Worm (Caenorhabditis elegans): ENCODE results near the gene Y25C1A.6.
A peak's percentile ranks its signal among the peaks of the same experiment; 100 is the strongest.
"Not testable (repeated sequence)": the region's sequence is repeated elsewhere in the genome, so short reads cannot be mapped to it uniquely, and the experiment has no call there.

Gene Y25C1A.6

ce11 chrII:3023381-3023935, 37.4 kb upstream of the Y25C1A.6 start, which contains the start of gene clec-2:
TSS of gene clec-2 (minus strand) at chrII:3023431.
- TF ChIP-seq ceh-16 (tag; optimal IDR thresholded peaks at IDR 0.05) (no peak), pha-4 (tag; optimal IDR thresholded peaks at IDR 0.05) (no peak), nhr-43 (tag; optimal IDR thresholded peaks at IDR 0.05; ENCODE audit: poor library complexity, severe bottlenecking) (no peak)

ce11 chrII:3024655-3025054, 36.2 kb upstream of the Y25C1A.6 start:
- TF ChIP-seq elt-3 (tag; optimal IDR thresholded peaks at IDR 0.05) (no peak), jun-1 (tag; optimal IDR thresholded peaks at IDR 0.05) (no peak), mdl-1 (tag; optimal IDR thresholded peaks at IDR 0.05) (no peak)

ce11 chrII:3028264-3028663, 32.6 kb upstream of the Y25C1A.6 start:
- peak; percentile 43 for TF ChIP-seq nhr-25 (tag; optimal IDR thresholded peaks at IDR 0.05)
- TF ChIP-seq nhr-11 (tag; optimal IDR thresholded peaks at IDR 0.05), result no peak

ce11 chrII:3030416-3030815, 30.5 kb upstream of the Y25C1A.6 start:
- TF ChIP-seq mdl-1 (tag; optimal IDR thresholded peaks at IDR 0.05) (no peak), tbx-2 (tag; optimal IDR thresholded peaks at IDR 0.05) (no peak), skn-1 (tag; optimal IDR thresholded peaks at IDR 0.05) (no peak), nhr-11 (tag; optimal IDR thresholded peaks at IDR 0.05) (no peak), eor-1 (tag; optimal IDR thresholded peaks at IDR 0.05) (no peak), egl-27 (tag; optimal IDR thresholded peaks at IDR 0.05) (no peak)

- TF ChIP-seq R02D3.7, zag-1, nhr-67 (tag; optimal IDR thresholded peaks at IDR 0.05): not testable (repeated sequence)
Measured at ce11 chrII:3032480-3032879, 28.4 kb upstream of the Y25C1A.6 start, which contains the start of gene B0454.6. TSS of gene B0454.6 (plus strand) at chrII:3032780.

ce11 chrII:3034914-3035313, 26.0 kb upstream of the Y25C1A.6 start:
- no peak for TF ChIP-seq egl-5 (tag; optimal IDR thresholded peaks at IDR 0.05)
- no peak for TF ChIP-seq sea-2 (GFP tag; optimal IDR thresholded peaks at IDR 0.05)
- TF ChIP-seq elt-2 (tag; optimal IDR thresholded peaks at IDR 0.05), result no peak
- TF ChIP-seq jun-1 (tag; optimal IDR thresholded peaks at IDR 0.05), result no peak
- TF ChIP-seq ZK546.5 (tag; optimal IDR thresholded peaks at IDR 0.05), result no peak
- TF ChIP-seq nhr-77 (tag; optimal IDR thresholded peaks at IDR 0.05), result no peak
- TF ChIP-seq ztf-4 (tag; optimal IDR thresholded peaks at IDR 0.05), result no peak
- TF ChIP-seq tbx-2 (tag; optimal IDR thresholded peaks at IDR 0.05), result no peak
- TF ChIP-seq mdl-1 (tag; optimal IDR thresholded peaks at IDR 0.05), result no peak
- no peak for TF ChIP-seq nhr-43 (tag; optimal IDR thresholded peaks at IDR 0.05; ENCODE audit: poor library complexity, severe bottlenecking)

- TF ChIP-seq R02D3.7 (tag; optimal IDR thresholded peaks at IDR 0.05) (no peak), nfya-1 (tag; optimal IDR thresholded peaks at IDR 0.05; ENCODE audit: insufficient read depth) (no peak), skn-1 (tag; optimal IDR thresholded peaks at IDR 0.05) (no peak), aly-2 (tag; optimal IDR thresholded peaks at IDR 0.05) (no peak), ceh-9 (tag; optimal IDR thresholded peaks at IDR 0.05) (no peak)
Measured at ce11 chrII:3036344-3036743, 24.5 kb upstream of the Y25C1A.6 start.

- TF ChIP-seq lin-15B (tag; optimal IDR thresholded peaks at IDR 0.05) (no peak), egl-27 (tag; optimal IDR thresholded peaks at IDR 0.05) (no peak), lsy-12 (tag; optimal IDR thresholded peaks at IDR 0.05) (no peak)
Measured at ce11 chrII:3038453-3038909, 22.4 kb upstream of the Y25C1A.6 start, which contains the start of the genes B0454.26 and B0454.5. TSS of gene B0454.26 (minus strand) at chrII:3038553. TSS of gene B0454.5 (plus strand) at chrII:3038859.

Data from whole organism, L3 larva.